Fruit fly (Drosophila melanogaster) Kc167 (cell line): ENCODE results near the gene CG12268.

ENCODE experiments used
- Myc ChIP-seq: fragments of >200 bp; optimal IDR thresholded peaks from 2 replicates; lab custom pipeline; 2017; ENCODE audit warnings: missing external identifiers
- Sin3A ChIP-seq: fragments of >200 bp; optimal IDR thresholded peaks from 2 replicates; lab custom pipeline; 2018; ENCODE audit warnings: missing external identifiers
- h ChIP-seq: fragments of >200 bp; optimal IDR thresholded peaks from 3 replicates; lab custom pipeline; 2018; ENCODE audit warnings: missing external identifiers
- insv ChIP-seq: fragments of >200 bp; optimal IDR thresholded peaks from 3 replicates; lab custom pipeline; 2018; ENCODE audit warnings: missing external identifiers
- psq ChIP-seq: fragments of >200 bp; optimal IDR thresholded peaks from 2 replicates; lab custom pipeline; 2017; ENCODE audit warnings: missing external identifiers
- ttk ChIP-seq: sonication (Bioruptor generic); optimal IDR thresholded peaks from 2 replicates; lab custom pipeline; 2017; ENCODE audit warnings: missing external identifiers

Gene CG12268

DNA sequence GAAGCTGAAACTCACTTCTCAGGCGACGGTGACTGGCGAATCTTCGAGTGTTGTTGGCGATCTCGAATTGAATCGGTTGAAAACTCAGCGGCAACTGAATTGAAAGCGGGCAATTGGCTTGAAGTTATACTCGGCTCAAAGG, at the start of gene CG12268:
Gene CG12268, minus strand, starts transcription at position 101 of the 142 bp plus-strand sequence.
- TF ChIP-seq psq (lab: Kevin White, UChicago) (no peak), Myc (no peak), Sin3A (lab: Kevin White, UChicago) (no peak), ttk (lab: Kevin White, UChicago) (no peak), insv (lab: Kevin White, UChicago) (no peak), h (lab: Kevin White, UChicago) (no peak)

DNA sequence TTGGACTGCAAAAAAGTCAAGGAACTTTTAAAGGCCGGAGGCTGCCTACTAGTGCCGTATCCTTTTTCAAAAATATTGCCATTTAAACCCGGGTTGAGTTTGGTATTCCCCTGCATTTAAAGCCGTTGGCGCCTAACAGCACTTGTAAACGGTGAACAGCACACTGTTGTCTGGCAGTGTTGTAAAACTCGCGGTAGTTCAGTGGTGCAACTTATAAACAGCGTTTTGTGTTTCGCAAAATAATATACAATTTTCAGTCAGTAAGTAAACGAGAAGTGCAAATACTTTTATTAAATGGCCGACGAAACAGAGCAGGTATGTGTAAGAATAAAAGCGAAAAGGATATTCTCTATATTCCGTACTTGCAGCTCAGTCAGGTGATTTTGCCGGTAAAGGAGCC, 48.0 kb upstream of the CG12268 start, which contains the start of gene LSm3:
Gene LSm3, plus strand, starts transcription at position 39 of the 400 bp plus-strand sequence.
- TF ChIP-seq ttk (lab: Kevin White, UChicago) (no peak), insv (lab: Kevin White, UChicago) (no peak), Sin3A (lab: Kevin White, UChicago) (no peak), Myc (no peak), psq (lab: Kevin White, UChicago) (no peak), h (lab: Kevin White, UChicago) (no peak)

DNA sequence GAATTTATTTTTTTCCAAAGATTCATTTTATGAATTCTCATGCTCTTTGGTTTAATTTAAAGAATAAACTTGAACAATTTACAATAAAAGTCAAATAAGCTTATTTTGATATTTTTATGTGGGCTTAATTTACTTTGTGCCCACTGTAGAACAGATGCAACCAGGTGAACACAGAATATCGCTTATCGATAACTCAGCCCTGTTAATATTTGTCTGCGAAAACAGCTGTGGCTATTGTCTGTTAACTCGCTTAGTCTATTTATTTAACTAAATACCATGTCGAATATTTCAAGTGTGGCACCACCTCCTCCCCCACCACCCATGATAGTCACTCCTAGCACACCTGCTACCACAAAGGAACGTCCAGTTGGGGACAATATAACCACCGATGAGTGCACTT, 47.2 kb upstream of the CG12268 start, which contains the start of gene CG33108:
Gene CG33108, plus strand, starts transcription at position 200 of the 400 bp plus-strand sequence.
- no peak for TF ChIP-seq psq (lab: Kevin White, UChicago)
- TF ChIP-seq insv (lab: Kevin White, UChicago) = no peak
- TF ChIP-seq Sin3A (lab: Kevin White, UChicago) = no peak
- TF ChIP-seq Myc = no peak
- TF ChIP-seq ttk (lab: Kevin White, UChicago) = no peak
- no peak for TF ChIP-seq h (lab: Kevin White, UChicago)

DNA sequence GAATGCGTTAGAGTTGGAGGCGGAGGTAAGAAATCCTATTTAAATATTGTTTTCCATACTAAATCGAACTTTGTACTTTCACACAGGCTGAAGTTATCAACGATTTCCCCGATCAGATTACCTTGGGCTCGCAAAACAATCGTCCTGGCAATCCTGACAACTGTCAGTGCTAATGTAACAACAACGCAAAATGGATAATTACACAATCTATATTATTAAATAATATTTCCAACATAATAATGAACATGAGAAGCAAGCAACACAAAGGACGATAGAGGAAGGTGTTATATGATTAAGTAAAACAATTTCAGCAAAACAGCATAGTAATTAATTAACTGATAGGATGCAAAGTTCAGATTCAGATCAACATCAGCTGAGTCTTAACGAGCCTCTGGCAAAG, 46.4 kb upstream of the CG12268 start:
- TF ChIP-seq insv (lab: Kevin White, UChicago) = no peak
- TF ChIP-seq psq (lab: Kevin White, UChicago) = no peak

DNA sequence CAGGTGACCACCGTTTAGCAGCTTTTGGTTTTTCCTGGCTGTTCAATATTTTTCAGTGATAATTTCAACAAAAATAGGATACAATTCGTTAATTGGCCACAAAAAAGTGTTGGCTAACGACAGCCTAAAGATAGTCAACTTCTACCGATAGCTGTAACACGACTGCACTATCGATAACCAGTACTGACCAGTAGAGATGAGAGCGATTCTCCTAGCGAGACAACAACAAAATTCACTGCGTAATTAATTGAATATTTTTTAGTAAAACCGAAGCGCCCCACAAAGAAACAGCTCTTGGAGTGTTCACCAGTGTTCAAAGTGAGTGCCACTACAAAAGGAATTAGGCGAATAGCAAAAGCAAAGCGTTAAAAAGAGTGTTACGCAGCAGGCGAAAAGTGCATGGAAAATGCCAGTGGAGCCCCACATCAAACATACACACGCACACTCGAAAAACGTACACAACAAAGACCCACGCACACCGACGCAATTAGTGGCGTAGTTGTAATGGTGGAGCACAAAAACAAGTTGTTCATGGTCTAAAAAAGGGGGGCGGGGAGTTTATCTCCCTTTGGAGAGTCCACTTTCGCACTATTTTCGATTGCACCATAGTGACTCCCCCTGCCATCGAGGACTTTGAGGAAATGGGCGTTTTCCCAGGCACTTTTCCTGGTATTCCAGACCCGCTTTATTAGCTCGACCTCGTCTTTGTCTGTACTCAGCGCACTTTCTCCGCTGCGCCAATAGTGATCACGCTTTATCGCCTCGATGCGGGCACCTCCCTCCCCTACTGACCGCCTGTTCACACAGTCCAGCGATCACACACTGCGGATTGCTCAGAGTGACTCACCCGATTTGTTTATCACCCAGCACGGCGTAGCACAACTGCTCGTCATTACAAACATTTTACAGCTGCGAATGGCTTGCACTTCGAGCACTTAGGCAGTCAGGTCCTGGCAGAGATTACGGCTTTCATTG, 44.9 kb upstream of the CG12268 start, which contains the start of the genes Epp and Rab7:
Gene Epp, minus strand, starts transcription at position 94 of the 975 bp plus-strand sequence.
Gene Rab7, plus strand, starts transcription at position 186 of the 975 bp plus-strand sequence.
- TF ChIP-seq Myc = no peak
- no peak for TF ChIP-seq insv (lab: Kevin White, UChicago)
- no peak for TF ChIP-seq psq (lab: Kevin White, UChicago)
- TF ChIP-seq ttk (lab: Kevin White, UChicago) = no peak
- TF ChIP-seq Sin3A (lab: Kevin White, UChicago) = no peak

DNA sequence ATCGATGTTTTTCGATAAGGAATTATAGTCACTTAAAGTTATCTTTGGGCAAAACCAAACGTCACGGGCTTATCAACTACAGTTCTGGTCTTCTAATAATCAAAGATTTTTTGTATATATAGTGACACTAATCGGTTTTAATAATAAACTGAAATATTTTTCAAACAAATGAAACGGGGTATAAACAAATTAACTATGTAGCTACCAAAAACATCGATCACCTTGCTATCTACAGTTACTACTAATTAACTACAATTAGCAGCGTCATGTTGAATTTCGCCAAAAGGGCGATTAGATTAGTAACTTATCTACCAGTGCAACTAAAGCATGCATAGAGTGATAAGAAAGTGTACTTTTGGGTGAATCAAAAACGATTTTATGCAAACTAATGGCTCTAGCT, 43.1 kb upstream of the CG12268 start:
- no peak for TF ChIP-seq insv (lab: Kevin White, UChicago)
- no peak for TF ChIP-seq psq (lab: Kevin White, UChicago)
- no peak for TF ChIP-seq h (lab: Kevin White, UChicago)
- TF ChIP-seq Myc = no peak
- TF ChIP-seq ttk (lab: Kevin White, UChicago) = no peak
- TF ChIP-seq Sin3A (lab: Kevin White, UChicago) = no peak

DNA sequence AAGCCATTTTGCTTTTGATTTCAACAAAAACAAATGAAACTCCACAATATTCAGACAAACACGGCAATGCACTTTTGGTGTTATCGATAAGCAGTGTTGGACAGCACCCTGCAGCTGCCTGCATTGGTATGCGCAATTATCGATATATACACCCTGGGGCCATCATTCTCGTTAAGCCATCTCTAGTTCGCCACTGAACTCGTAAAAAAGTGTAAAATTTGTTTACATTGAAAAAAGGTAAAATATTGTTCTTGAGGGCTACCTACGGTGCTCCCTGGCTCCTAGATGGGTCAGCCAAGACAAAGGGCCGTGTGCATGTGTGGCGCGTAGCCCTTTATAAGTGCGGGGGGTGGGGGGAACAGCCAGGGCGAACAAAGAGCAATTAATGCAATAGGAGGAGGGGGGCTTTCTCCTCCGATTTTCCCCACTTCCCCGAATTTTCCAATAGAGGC, 38.3 kb upstream of the CG12268 start, which contains the start of the genes CG13603 and CG5902:
Gene CG13603, minus strand, starts transcription at position 91 of the 452 bp plus-strand sequence.
Gene CG5902, plus strand, starts transcription at position 164 of the 452 bp plus-strand sequence.
- TF ChIP-seq insv (lab: Kevin White, UChicago) (no peak), Myc (no peak), Sin3A (lab: Kevin White, UChicago) (no peak), psq (lab: Kevin White, UChicago) (no peak), ttk (lab: Kevin White, UChicago) (no peak)

DNA sequence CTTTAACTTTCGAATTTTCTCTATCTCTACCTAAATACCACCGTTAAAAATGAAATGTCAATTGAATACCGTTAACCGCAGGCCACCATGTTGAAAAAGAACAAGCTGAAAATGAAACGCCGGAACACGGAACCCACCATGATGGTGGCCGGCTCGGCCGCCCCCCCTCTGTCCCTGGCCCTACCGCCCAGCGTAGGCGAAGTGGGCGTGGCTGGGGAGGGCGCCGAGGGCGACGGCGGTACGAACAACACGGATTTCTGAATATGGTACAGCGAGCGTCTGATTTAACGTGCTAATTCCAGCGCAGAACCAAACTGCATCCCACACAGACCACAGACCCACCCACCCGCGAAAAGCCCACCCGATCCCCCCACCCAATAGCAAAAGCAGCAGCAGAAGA, 33.4 kb upstream of the CG12268 start:
- TF ChIP-seq h (lab: Kevin White, UChicago) (no peak), ttk (lab: Kevin White, UChicago) (no peak), Sin3A (lab: Kevin White, UChicago) (no peak), Myc (no peak), psq (lab: Kevin White, UChicago) (no peak), insv (lab: Kevin White, UChicago) (no peak)

DNA sequence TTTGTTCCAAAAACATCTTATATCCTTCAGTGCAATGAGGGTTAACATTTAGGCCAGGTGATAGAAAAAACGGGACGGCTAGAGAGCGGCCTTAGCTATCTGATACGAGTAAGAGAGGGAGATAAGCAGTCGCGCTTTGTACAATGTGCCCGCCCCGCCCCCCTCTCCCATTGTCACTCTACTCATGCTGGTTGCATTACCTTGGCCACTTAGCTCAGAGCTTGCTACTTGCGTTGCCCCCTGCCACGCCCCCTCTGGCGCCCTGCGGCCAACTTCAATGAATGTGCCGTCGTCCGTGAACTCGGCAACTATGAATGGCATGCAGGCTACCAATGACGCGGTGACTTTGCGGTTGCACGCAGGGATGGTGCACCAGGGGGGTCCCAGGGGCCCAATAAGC, 23.5 kb upstream of the CG12268 start:
- TF ChIP-seq ttk (lab: Kevin White, UChicago) (no peak), h (lab: Kevin White, UChicago) (no peak), Myc (no peak)

DNA sequence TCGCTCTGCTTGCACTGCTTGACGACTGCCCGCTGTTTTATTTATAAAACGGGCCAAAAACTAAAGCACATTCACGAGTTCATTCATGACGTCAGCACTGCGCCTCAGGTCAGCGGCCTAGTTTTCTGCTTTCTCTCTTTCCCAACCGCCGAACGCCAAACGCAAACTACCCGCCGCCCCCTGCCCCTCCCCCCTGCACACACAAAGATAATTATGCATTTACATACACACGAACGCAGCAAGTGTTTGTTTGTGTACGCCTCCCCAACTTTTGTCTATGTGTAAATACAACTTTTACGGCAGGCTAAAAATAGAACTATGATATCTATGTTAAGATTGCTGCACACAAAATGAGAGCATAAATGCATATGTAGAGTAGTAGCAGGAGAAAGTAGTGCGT, 23.0 kb upstream of the CG12268 start:
- TF ChIP-seq h (lab: Kevin White, UChicago) (no peak), psq (lab: Kevin White, UChicago) (no peak), Sin3A (lab: Kevin White, UChicago) (no peak), ttk (lab: Kevin White, UChicago) (no peak), insv (lab: Kevin White, UChicago) (no peak), Myc (no peak)

DNA sequence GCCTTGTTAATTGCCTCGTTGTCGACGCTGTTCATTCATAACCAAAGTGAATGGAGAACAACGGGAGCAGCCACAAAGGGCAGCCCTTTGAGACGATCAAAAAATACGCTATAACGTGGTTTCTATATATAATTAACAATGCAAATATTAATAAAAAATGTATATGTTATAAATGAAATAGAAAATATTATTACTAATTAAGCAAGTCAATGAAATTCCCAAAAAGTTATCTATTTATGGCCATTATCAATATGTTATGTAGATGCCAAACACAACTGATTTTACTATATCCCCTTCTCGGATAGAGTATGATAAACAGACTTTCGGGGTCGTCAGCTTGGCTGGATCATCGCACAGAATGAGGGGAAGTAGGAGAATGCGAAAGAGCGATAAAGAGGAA, 21.2 kb upstream of the CG12268 start:
- TF ChIP-seq psq (lab: Kevin White, UChicago) = no peak
- TF ChIP-seq insv (lab: Kevin White, UChicago) = no peak
- TF ChIP-seq h (lab: Kevin White, UChicago) = no peak
- TF ChIP-seq Sin3A (lab: Kevin White, UChicago) = no peak
- TF ChIP-seq Myc = no peak
- no peak for TF ChIP-seq ttk (lab: Kevin White, UChicago)
